Fruit fly (Drosophila melanogaster) S2 (cell line): ENCODE data around the gene CG3652.

Experiments
- CG8478 ChIP-seq: fragments of >200 bp; optimal IDR thresholded peaks from 2 replicates; lab custom pipeline; 2018
- CTCF ChIP-seq, 2 experiments: fragments of >200 bp; optimal IDR thresholded peaks; 2 replicates each; lab custom pipeline; 2018

Gene CG3652

dm6 chr2L:4368553-4369268 is 25.0 kb downstream of the CG3652 start:
- TF ChIP-seq CG8478: no peak
- TF ChIP-seq CTCF (optimal IDR thresholded peaks at IDR 0.05; lab: Kevin White, UChicago): no peak

dm6 chr2L:4366652-4367051 is 27.0 kb downstream of the CG3652 start:
- TF ChIP-seq CTCF (optimal IDR thresholded peaks at IDR 0.05; lab: Kevin White, UChicago): no peak
- no peak for TF ChIP-seq CG8478

DNA sequence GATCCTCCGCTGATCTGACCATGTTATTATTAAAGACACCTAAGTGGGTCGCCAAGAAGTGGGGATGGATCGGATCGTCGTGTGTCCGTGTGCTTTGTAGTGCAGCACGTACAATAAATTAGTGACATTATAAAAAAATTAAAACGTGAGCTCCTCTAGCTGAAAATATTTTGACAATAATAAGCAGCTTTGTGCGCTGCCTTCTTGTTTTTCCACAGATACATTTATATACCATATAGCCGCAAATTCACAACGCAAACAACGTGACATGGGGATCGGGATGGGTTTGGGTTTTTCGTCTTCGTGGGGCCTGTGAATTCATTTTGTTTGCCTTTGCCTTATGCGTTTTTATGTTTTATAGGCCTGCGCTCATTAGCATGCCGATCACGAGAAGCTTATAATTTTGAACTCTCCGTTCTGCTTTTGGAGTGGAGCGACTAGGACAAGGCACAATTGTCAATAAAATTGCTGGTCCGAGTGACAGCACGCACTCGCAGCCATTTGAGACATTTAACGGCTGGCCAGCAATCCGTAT is 27.8 kb downstream of the CG3652 start:
- TF ChIP-seq CTCF (optimal IDR thresholded peaks at IDR 0.05; lab: Kevin White, UChicago) (no peak), CG8478 (no peak)

DNA sequence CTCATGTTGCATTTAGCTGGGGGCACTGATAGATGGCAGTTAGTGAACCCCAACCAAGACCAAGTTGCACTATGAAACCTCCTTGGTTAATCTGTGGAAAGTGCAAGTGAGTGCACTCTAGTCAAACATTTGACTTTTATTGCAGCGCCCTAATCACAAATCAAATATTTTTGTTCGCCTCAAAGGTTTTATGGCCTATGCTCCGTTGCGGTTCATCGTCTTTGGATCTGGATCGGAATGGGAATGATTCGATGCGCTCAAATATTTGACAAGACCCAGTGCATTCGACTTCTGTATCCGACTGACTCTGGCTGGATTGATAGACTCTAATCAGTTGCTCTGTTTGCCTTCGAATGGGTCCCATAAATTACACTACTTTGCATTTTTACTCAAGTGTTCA is 28.8 kb downstream of the CG3652 start:
- TF ChIP-seq CTCF (optimal IDR thresholded peaks at IDR 0.05; lab: Kevin White, UChicago): no peak
- TF ChIP-seq CG8478: no peak

DNA sequence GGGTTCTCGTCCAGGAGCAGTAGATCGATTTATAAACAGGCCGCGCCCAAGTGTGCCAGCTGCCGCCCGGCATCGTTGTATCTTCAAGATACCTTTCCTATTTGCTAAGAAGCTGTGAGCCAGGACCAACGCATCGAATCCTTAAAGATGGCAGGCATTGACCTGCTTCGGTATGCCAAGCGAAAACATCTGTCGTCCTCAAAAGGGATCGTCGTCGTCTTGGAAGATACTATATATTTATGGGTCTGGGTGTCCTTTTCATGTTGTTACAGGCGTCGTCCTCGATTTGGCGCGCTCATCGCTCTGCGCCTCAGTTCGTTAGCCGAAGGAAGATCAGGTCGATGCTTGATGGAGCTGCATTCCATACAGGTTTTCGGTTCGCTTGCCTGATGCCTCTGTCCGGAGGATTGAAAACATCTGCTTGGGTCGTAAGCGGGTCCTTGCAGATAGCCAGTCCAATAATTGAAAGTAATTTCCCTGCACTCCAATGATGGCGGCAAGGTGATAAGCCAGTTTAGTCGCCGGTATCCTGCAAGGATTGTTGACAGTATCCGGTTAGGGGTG is 29.9 kb downstream of the CG3652 start:
- TF ChIP-seq CTCF (optimal IDR thresholded peaks at IDR 0.05; lab: Kevin White, UChicago) (no peak), CG8478 (no peak)

- TF ChIP-seq CTCF (optimal IDR thresholded peaks at IDR 0.05; lab: Kevin White, UChicago): no peak
- no peak for TF ChIP-seq CG8478
Observed at dm6 chr2L:4361438-4361975, 32.2 kb downstream of the CG3652 start, which contains the start of gene Traf4. Gene Traf4, plus strand, starts transcription at chr2L:4361925.

DNA sequence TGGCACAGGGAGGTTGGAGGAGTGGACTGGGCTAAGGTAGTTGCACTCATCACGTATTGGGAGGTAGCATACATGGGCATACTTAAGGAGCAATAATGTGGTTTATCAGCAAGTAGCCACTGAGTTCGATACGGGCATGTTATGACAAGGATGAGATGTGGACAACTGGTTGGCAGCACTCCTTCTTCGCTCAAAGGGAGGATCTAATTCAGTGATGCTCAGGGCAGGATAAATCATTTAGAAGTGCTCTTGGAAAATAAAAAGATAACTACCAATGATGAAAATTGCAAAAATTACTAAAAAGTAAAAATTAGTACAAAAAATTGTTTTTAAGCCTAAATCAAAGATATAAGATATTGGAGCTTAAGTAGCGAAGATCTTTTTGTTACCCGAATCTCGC is 32.8 kb downstream of the CG3652 start:
- no peak for TF ChIP-seq CG8478
- TF ChIP-seq CTCF (optimal IDR thresholded peaks at IDR 0.05; lab: Kevin White, UChicago): no peak

- TF ChIP-seq CG8478: no peak
Observed at dm6 chr2L:4359156-4359555, 34.5 kb downstream of the CG3652 start.

- no peak for TF ChIP-seq CTCF (optimal IDR thresholded peaks at IDR 0.05; lab: Kevin White, UChicago)
- no peak for TF ChIP-seq CG8478
Observed at dm6 chr2L:4355066-4355465, 38.6 kb downstream of the CG3652 start.

DNA sequence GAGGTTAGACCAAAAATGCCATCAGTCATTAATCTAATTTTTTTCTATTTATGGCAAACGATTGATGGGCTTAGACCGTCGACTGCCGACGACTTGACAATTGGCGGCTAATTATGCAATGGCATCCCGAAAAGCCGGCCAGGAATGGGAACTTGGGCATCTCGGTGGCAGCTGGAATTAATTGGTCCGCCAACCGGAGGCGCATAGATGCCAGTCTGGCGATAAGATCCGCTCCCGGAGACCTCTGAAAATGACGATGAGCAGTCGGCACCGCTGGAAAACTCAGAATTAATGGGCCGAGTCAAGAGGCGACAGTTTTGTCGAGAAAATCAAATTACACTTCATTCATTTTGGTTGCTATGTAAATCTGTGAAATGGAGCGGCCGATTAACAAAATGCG is 41.0 kb downstream of the CG3652 start, which contains the start of gene CG15429:
CG15429 (plus strand) TSS at position 301 of the 400 bp plus-strand sequence.
- no peak for TF ChIP-seq CG8478
- no peak for TF ChIP-seq CTCF (optimal IDR thresholded peaks at IDR 0.05; lab: Kevin White, UChicago)

dm6 chr2L:4350683-4351324 is 42.9 kb downstream of the CG3652 start:
- TF ChIP-seq CG8478 (no peak), CTCF (optimal IDR thresholded peaks at IDR 0.05; lab: Kevin White, UChicago) (no peak)

dm6 chr2L:4349677-4350076 is 44.0 kb downstream of the CG3652 start:
- TF ChIP-seq CTCF (optimal IDR thresholded peaks at IDR 0.05; lab: Kevin White, UChicago): no peak
- TF ChIP-seq CG8478: no peak

- TF ChIP-seq CTCF (optimal IDR thresholded peaks at IDR 0.05; lab: Kevin White, UChicago) (no peak), CG8478 (no peak)
Observed at dm6 chr2L:4348545-4348944, 45.1 kb downstream of the CG3652 start.

- no peak for TF ChIP-seq CG8478
- no peak for TF ChIP-seq CTCF (optimal IDR thresholded peaks at IDR 0.05; lab: Kevin White, UChicago)
Observed at dm6 chr2L:4346619-4347310, 46.9 kb downstream of the CG3652 start.

- TF ChIP-seq CG8478 (no peak), CTCF (optimal IDR thresholded peaks at IDR 0.05; lab: Kevin White, UChicago) (peak; percentile 87 to 95)
Observed at dm6 chr2L:4345569-4346131, 48.0 kb downstream of the CG3652 start.
